Fruit fly (Drosophila melanogaster) whole organism, embryonic: ENCODE measurements around the gene CG9114.

Experiments used
- Ada2b ChIP-seq: fragments of 200-800 bp; sonication (Bioruptor generic); IDR thresholded peaks from 2 replicates; pipeline ENCODE4 v1.3.6; 2022; ENCODE audit warnings: missing biosample characterization, missing genetic modification characterization
- Asciz ChIP-seq: fragments of 200-800 bp; sonication (Bioruptor generic); optimal IDR thresholded peaks from 2 replicates; lab custom pipeline; 2017; ENCODE audit warnings: missing biosample characterization, mild to moderate bottlenecking, missing genetic modification characterization, missing genetic modification reagents
- Bgb ChIP-seq: fragments of 200-800 bp; sonication (Bioruptor generic); IDR thresholded peaks from 2 replicates; pipeline ENCODE4 v1.3.6; 2022; ENCODE audit warnings: missing biosample characterization, missing genetic modification characterization; ENCODE audit not compliant: partially characterized antibody
- CG10654 ChIP-seq: fragments of 200-800 bp; sonication (Bioruptor generic); optimal IDR thresholded peaks from 2 replicates; lab custom pipeline; 2016; ENCODE audit warnings: missing biosample characterization, missing genetic modification characterization
- CG14860 ChIP-seq: fragments of 200-800 bp; sonication (Bioruptor generic); IDR thresholded peaks from 3 replicates; pipeline ENCODE4 v1.3.6; 2022; ENCODE audit warnings: missing biosample characterization, missing genetic modification characterization; ENCODE audit not compliant: partially characterized antibody
- CG1529 ChIP-seq: fragments of 200-800 bp; sonication (Bioruptor generic); optimal IDR thresholded peaks from 3 replicates; lab custom pipeline; 2018; ENCODE audit warnings: missing biosample characterization, missing genetic modification characterization
- CG1602 ChIP-seq: fragments of 200-800 bp; sonication (Bioruptor generic); optimal IDR thresholded peaks from 3 replicates; lab custom pipeline; 2016; ENCODE audit warnings: missing biosample characterization, missing genetic modification characterization
- CG1603 ChIP-seq: fragments of 200-800 bp; sonication (Bioruptor generic); optimal IDR thresholded peaks from 2 replicates; lab custom pipeline; 2019; ENCODE audit warnings: missing biosample characterization, mild to moderate bottlenecking, missing genetic modification characterization, moderate library complexity
- CG17385 ChIP-seq: fragments of 200-800 bp; sonication (Bioruptor generic); optimal IDR thresholded peaks from 3 replicates; lab custom pipeline; 2018; ENCODE audit warnings: missing biosample characterization, mild to moderate bottlenecking, missing genetic modification characterization
- CG18476 ChIP-seq: fragments of 200-800 bp; sonication (Bioruptor generic); optimal IDR thresholded peaks from 2 replicates; lab custom pipeline; 2016; ENCODE audit warnings: missing biosample characterization, mild to moderate bottlenecking, missing genetic modification characterization
- CG31224 ChIP-seq: fragments of 200-800 bp; sonication (Bioruptor generic); IDR thresholded peaks from 2 replicates; pipeline ENCODE4 v1.3.6; 2022; ENCODE audit warnings: missing biosample characterization, missing genetic modification characterization
- CG33213 ChIP-seq: fragments of 200-800 bp; sonication (Bioruptor generic); optimal IDR thresholded peaks from 3 replicates; lab custom pipeline; 2016; ENCODE audit warnings: missing biosample characterization, missing genetic modification characterization
- CG34422 ChIP-seq: fragments of 200-800 bp; sonication (Bioruptor generic); IDR thresholded peaks from 3 replicates; pipeline ENCODE4 v1.3.6; 2022; ENCODE audit warnings: missing biosample characterization, missing genetic modification characterization
- CG4328 ChIP-seq: fragments of 200-800 bp; sonication (Bioruptor generic); optimal IDR thresholded peaks from 3 replicates; lab custom pipeline; 2017; ENCODE audit warnings: missing biosample characterization, missing genetic modification reagents, missing genetic modification characterization
- CG4820 ChIP-seq: fragments of 200-800 bp; sonication (Bioruptor generic); optimal IDR thresholded peaks from 3 replicates; lab custom pipeline; 2016; ENCODE audit warnings: missing biosample characterization, missing genetic modification characterization
- CG6654 ChIP-seq: fragments of 200-800 bp; sonication (Bioruptor generic); optimal IDR thresholded peaks from 2 replicates; lab custom pipeline; 2017; ENCODE audit warnings: missing biosample characterization, mild to moderate bottlenecking, missing genetic modification characterization
- CG7556 ChIP-seq: fragments of 200-800 bp; sonication (Bioruptor generic); optimal IDR thresholded peaks from 2 replicates; lab custom pipeline; 2017; ENCODE audit warnings: missing biosample characterization, mild to moderate bottlenecking, missing genetic modification characterization
- CG7839 ChIP-seq: fragments of 200-800 bp; sonication (Bioruptor generic); optimal IDR thresholded peaks from 3 replicates; lab custom pipeline; 2018; ENCODE audit warnings: missing biosample characterization, mild to moderate bottlenecking, missing genetic modification characterization, moderate library complexity
- CG7928 ChIP-seq: fragments of 200-800 bp; sonication (Bioruptor generic); optimal IDR thresholded peaks from 2 replicates; lab custom pipeline; 2017; ENCODE audit warnings: missing biosample characterization, mild to moderate bottlenecking, missing genetic modification characterization
- CG9215 ChIP-seq: fragments of 200-800 bp; sonication (Bioruptor generic); IDR thresholded peaks from 2 replicates; pipeline ENCODE4 v1.3.6; 2022; ENCODE audit warnings: missing biosample characterization, missing genetic modification characterization
- CG9609 ChIP-seq: fragments of 200-800 bp; sonication (Bioruptor generic); optimal IDR thresholded peaks from 3 replicates; lab custom pipeline; 2016; ENCODE audit warnings: missing biosample characterization, missing genetic modification characterization
- CG9727 ChIP-seq: fragments of 200-800 bp; sonication (Bioruptor generic); optimal IDR thresholded peaks from 3 replicates; lab custom pipeline; 2017; ENCODE audit warnings: missing biosample characterization, mild to moderate bottlenecking, missing genetic modification characterization
- CkIIα-i1 ChIP-seq: fragments of 200-800 bp; sonication (Bioruptor generic); IDR thresholded peaks from 2 replicates; pipeline ENCODE4 v1.3.6; 2022; ENCODE audit warnings: missing biosample characterization, missing genetic modification characterization
- HHEX ChIP-seq: fragments of 200-800 bp; sonication (Bioruptor generic); optimal IDR thresholded peaks from 3 replicates; lab custom pipeline; 2017; ENCODE audit warnings: missing biosample characterization, mild to moderate bottlenecking, missing genetic modification characterization, missing genetic modification reagents
- Lhr ChIP-seq: fragments of 200-800 bp; sonication (Bioruptor generic); optimal IDR thresholded peaks from 3 replicates; lab custom pipeline; 2017; ENCODE audit warnings: mild to moderate bottlenecking, missing biosample characterization, missing genetic modification reagents, missing genetic modification characterization
- TFAM ChIP-seq: fragments of 200-800 bp; sonication (Bioruptor generic); optimal IDR thresholded peaks from 2 replicates; lab custom pipeline; 2017; ENCODE audit warnings: missing biosample characterization, missing genetic modification characterization, inconsistent platforms
- ab ChIP-seq: fragments of 200-800 bp; sonication (Bioruptor generic); optimal IDR thresholded peaks from 2 replicates; lab custom pipeline; 2016; ENCODE audit warnings: missing biosample characterization, missing genetic modification characterization
- ash1 ChIP-seq: fragments of 200-800 bp; sonication (Bioruptor generic); optimal IDR thresholded peaks from 2 replicates; lab custom pipeline; 2018; ENCODE audit warnings: missing biosample characterization, mild to moderate bottlenecking, missing genetic modification characterization
- caup ChIP-seq: fragments of 200-800 bp; sonication (Bioruptor generic); optimal IDR thresholded peaks from 3 replicates; lab custom pipeline; 2017; ENCODE audit warnings: missing biosample characterization, mild to moderate bottlenecking, missing genetic modification characterization, moderate library complexity; ENCODE audit not compliant: severe bottlenecking
- crc ChIP-seq: fragments of 200-800 bp; sonication (Bioruptor generic); optimal IDR thresholded peaks from 2 replicates; lab custom pipeline; 2016; ENCODE audit warnings: missing biosample characterization, missing genetic modification characterization
- crol ChIP-seq: fragments of 200-800 bp; sonication (Bioruptor generic); IDR thresholded peaks from 2 replicates; pipeline ENCODE4 v1.3.6; 2022; ENCODE audit warnings: missing biosample characterization, missing genetic modification characterization
- dimm ChIP-seq: fragments of 200-800 bp; sonication (Bioruptor generic); IDR thresholded peaks from 2 replicates; pipeline ENCODE4 v1.3.6; 2022; ENCODE audit warnings: missing biosample characterization, missing genetic modification characterization
- dm ChIP-seq: fragments of 200-800 bp; sonication (Bioruptor generic); optimal IDR thresholded peaks from 3 replicates; lab custom pipeline; 2016; ENCODE audit warnings: missing biosample characterization, missing genetic modification characterization
- eyg ChIP-seq: fragments of 200-800 bp; sonication (Bioruptor generic); optimal IDR thresholded peaks from 3 replicates; lab custom pipeline; 2016; ENCODE audit warnings: missing biosample characterization, missing genetic modification characterization
- her ChIP-seq: fragments of 200-800 bp; sonication (Bioruptor generic); optimal IDR thresholded peaks from 2 replicates; lab custom pipeline; 2016; ENCODE audit warnings: missing biosample characterization, missing genetic modification characterization
- jing ChIP-seq: fragments of 200-800 bp; sonication (Bioruptor generic); optimal IDR thresholded peaks from 2 replicates; lab custom pipeline; 2018; ENCODE audit warnings: missing biosample characterization, mild to moderate bottlenecking, missing genetic modification characterization
- kni ChIP-seq: fragments of 200-800 bp; sonication (Bioruptor generic); optimal IDR thresholded peaks from 3 replicates; lab custom pipeline; 2017; ENCODE audit warnings: mild to moderate bottlenecking, missing biosample characterization, missing genetic modification reagents, missing genetic modification characterization
- lab ChIP-seq: fragments of 200-800 bp; sonication (Bioruptor generic); optimal IDR thresholded peaks from 3 replicates; lab custom pipeline; 2017; ENCODE audit warnings: missing biosample characterization, missing genetic modification characterization, mild to moderate bottlenecking, moderate library complexity, missing genetic modification reagents
- lilli ChIP-seq: fragments of 200-800 bp; sonication (Bioruptor generic); optimal IDR thresholded peaks from 3 replicates; lab custom pipeline; 2016; ENCODE audit warnings: missing biosample characterization, missing genetic modification characterization
- lola ChIP-seq, 3 experiments: fragments of >200 bp in 2 of 3; fragments of 200-800 bp in 1 of 3; sonication (Bioruptor generic) in 1 of 3; optimal IDR thresholded peaks; 2 replicates each; lab custom pipeline; 2017 to 2019; ENCODE audit warnings: missing biosample characterization in 3 of 3, missing genetic modification characterization in 3 of 3, mild to moderate bottlenecking in 1 of 3, moderate library complexity in 1 of 3
- nerfin-2 ChIP-seq: fragments of 200-800 bp; sonication (Bioruptor generic); IDR thresholded peaks from 2 replicates; pipeline ENCODE4 v1.3.6; 2022; ENCODE audit warnings: missing biosample characterization, missing genetic modification characterization; ENCODE audit not compliant: partially characterized antibody
- nmo ChIP-seq: fragments of 200-800 bp; sonication (Bioruptor generic); optimal IDR thresholded peaks from 2 replicates; lab custom pipeline; 2018; ENCODE audit warnings: missing biosample characterization, mild to moderate bottlenecking, missing genetic modification characterization, moderate library complexity
- oc ChIP-seq: fragments of 200-800 bp; sonication (Bioruptor generic); optimal IDR thresholded peaks from 2 replicates; lab custom pipeline; 2018; ENCODE audit warnings: missing biosample characterization, mild to moderate bottlenecking, missing genetic modification characterization, moderate library complexity
- pb ChIP-seq: fragments of 200-800 bp; sonication (Bioruptor generic); optimal IDR thresholded peaks from 3 replicates; lab custom pipeline; 2016; ENCODE audit warnings: missing biosample characterization, missing genetic modification characterization
- repo ChIP-seq: fragments of 200-800 bp; sonication (Bioruptor generic); optimal IDR thresholded peaks from 2 replicates; lab custom pipeline; 2016; ENCODE audit warnings: missing biosample characterization, missing genetic modification characterization
- scrt ChIP-seq: fragments of 200-800 bp; sonication (Bioruptor generic); optimal IDR thresholded peaks from 2 replicates; lab custom pipeline; 2018; ENCODE audit warnings: missing biosample characterization, mild to moderate bottlenecking, missing genetic modification characterization, moderate library complexity
- sens-2 ChIP-seq: fragments of 200-800 bp; sonication (Bioruptor generic); IDR thresholded peaks from 2 replicates; pipeline ENCODE4 v1.3.6; 2022; ENCODE audit warnings: missing biosample characterization, missing genetic modification characterization
- shn ChIP-seq: fragments of 200-800 bp; sonication (Bioruptor generic); optimal IDR thresholded peaks from 3 replicates; lab custom pipeline; 2016; ENCODE audit warnings: missing biosample characterization, missing genetic modification characterization
- ssp ChIP-seq: fragments of 200-800 bp; sonication (Bioruptor generic); IDR thresholded peaks from 2 replicates; pipeline ENCODE4 v1.3.6; 2022; ENCODE audit warnings: missing biosample characterization, missing genetic modification characterization

Gene CG9114

DNA sequence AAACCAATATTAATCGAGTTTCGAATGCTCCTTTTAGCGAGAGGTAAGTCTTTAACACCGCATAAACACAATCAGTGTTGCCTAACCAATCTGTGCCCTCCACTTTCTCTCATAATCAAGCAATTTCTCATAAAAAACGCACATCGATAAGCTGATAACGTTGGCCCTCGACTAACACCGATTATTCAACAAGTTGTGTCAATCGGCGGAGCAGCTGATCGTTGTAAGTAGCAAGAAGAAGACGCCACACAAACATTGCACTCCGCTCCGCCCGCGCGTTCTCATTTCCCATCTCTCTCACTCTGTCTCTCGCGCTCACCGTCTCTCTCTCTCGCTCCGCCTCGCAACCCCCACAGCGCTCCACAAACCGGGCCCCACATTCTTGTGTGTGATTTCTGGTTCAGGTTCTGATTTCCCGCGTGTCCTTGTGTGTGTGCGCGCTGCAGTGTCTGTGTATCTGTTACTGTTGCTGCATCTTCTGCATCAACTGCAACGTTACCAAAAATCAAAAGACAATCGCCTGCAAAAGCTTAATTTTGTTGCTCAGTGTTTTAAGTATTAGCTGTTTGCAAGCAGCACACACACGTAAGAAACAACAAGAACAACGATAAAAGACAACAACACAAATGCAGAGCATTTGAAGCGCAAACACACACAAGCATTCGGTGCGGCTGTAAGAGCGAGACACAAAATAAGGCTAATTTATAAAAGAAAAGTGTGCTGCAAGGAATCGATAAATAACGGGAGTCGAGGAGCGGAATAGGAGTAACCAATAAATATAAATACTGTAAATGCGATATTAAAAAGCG, at the start of gene CG9114, which contains the start of gene HDAC6 (continued):
- TF ChIP-seq nerfin-2 (GFP tag; lab: Robert Waterston, UW), result peak; percentile 92
- TF ChIP-seq caup (GFP tag; lab: Kevin White, UChicago), result peak; percentile 38
- TF ChIP-seq oc, result no peak
- TF ChIP-seq Lhr (GFP tag; lab: Kevin White, UChicago), result no peak
- no peak for TF ChIP-seq CG7928 (GFP tag; lab: Kevin White, UChicago)
- TF ChIP-seq ab (GFP tag; lab: Kevin White, UChicago), result no peak
- TF ChIP-seq dm (GFP tag; lab: Kevin White, UChicago), result peak; percentile 32
- no peak for TF ChIP-seq CG31224
- no peak for TF ChIP-seq CG6654
- TF ChIP-seq CG1602, result no peak
- no peak for TF ChIP-seq jing
- TF ChIP-seq CG9609 (GFP tag; lab: Kevin White, UChicago), result no peak
- 0 out of 2 replicates have a peak, but pooled peaks have one; percentile 52 for TF ChIP-seq sens-2 (GFP tag; lab: Robert Waterston, UW)
- TF ChIP-seq CG1529 (GFP tag; lab: Kevin White, UChicago), result no peak
- peak; percentile 95 for TF ChIP-seq CG17385 (GFP tag; lab: Kevin White, UChicago)
- TF ChIP-seq CkIIα-i1, result no peak
- no peak for TF ChIP-seq Asciz (GFP tag; lab: Kevin White, UChicago)
- TF ChIP-seq CG14860, result peak; percentile 89
- TF ChIP-seq shn (GFP tag; lab: Kevin White, UChicago), result no peak
- no peak for TF ChIP-seq her (GFP tag; lab: Kevin White, UChicago)
- peak; percentile 41 for TF ChIP-seq CG9727 (GFP tag; lab: Kevin White, UChicago)
- TF ChIP-seq kni (GFP tag; lab: Kevin White, UChicago), result peak; percentile 89
- TF ChIP-seq CG9215 (GFP tag; lab: Robert Waterston, UW), result no peak
- TF ChIP-seq crol (GFP tag; lab: Robert Waterston, UW), result peak; percentile 100
- no peak for TF ChIP-seq CG4820 (GFP tag; lab: Kevin White, UChicago)
- TF ChIP-seq CG33213 (GFP tag; lab: Kevin White, UChicago), result no peak
- TF ChIP-seq ssp (GFP tag; lab: Robert Waterston, UW), result no peak
- no peak for TF ChIP-seq ash1 (GFP tag; lab: Kevin White, UChicago)
- no peak for TF ChIP-seq CG7556 (GFP tag; lab: Kevin White, UChicago)
- TF ChIP-seq nmo, result peak; percentile 15
- TF ChIP-seq repo (GFP tag; lab: Kevin White, UChicago), result no peak
- TF ChIP-seq crc, result no peak
- no peak for TF ChIP-seq HHEX (GFP tag; lab: Kevin White, UChicago)
- peak; percentile 79 for TF ChIP-seq Bgb (GFP tag; lab: Robert Waterston, UW)
- TF ChIP-seq CG18476 (GFP tag; lab: Kevin White, UChicago), result no peak
- TF ChIP-seq lab (GFP tag; lab: Kevin White, UChicago), result peak; percentile 29
- TF ChIP-seq eyg (GFP tag; lab: Kevin White, UChicago), result no peak
- TF ChIP-seq lilli (GFP tag; lab: Kevin White, UChicago), result peak; percentile 18
- no peak for TF ChIP-seq Ada2b
- TF ChIP-seq CG4328, result no peak
- TF ChIP-seq dimm, result no peak
- no peak for TF ChIP-seq CG10654 (GFP tag; lab: Kevin White, UChicago)
- TF ChIP-seq scrt, result peak; percentile 87
- peak; percentile 69; the same call in 1 of the 3 replicates for TF ChIP-seq CG34422
- TF ChIP-seq CG1603 (tag; lab: Kevin White, UChicago), result no peak
- peak; percentile 31 for TF ChIP-seq pb (GFP tag; lab: Kevin White, UChicago)
- TF ChIP-seq CG7839 (tag; lab: Kevin White, UChicago), result no peak
- no peak for TF ChIP-seq TFAM
- TF ChIP-seq lola (GFP tag; optimal IDR thresholded peaks at IDR 0.05; lab: Kevin White, UChicago), result no peak
